Fruit fly (Drosophila melanogaster): ENCODE measurements around the gene D19B.

- TF ChIP-seq psq (optimal IDR thresholded peaks at IDR 0.05) = no peak
- TF ChIP-seq usp (GFP tag; optimal IDR thresholded peaks at IDR 0.05) = no peak
- TF ChIP-seq CG8478 (optimal IDR thresholded peaks at IDR 0.05) = no peak
- no peak for TF ChIP-seq Dll (optimal IDR thresholded peaks at IDR 0.05)
- no peak for TF ChIP-seq pan (optimal IDR thresholded peaks at IDR 0.05)
- TF ChIP-seq EcR (GFP tag; optimal IDR thresholded peaks at IDR 0.05) = no peak
Observed at dm6 chr3L:6216787-6217078, 32.0 kb upstream of the D19B start.
